Fruit fly (Drosophila melanogaster): Measurements from ENCODE around the gene CG10195.

DNA sequence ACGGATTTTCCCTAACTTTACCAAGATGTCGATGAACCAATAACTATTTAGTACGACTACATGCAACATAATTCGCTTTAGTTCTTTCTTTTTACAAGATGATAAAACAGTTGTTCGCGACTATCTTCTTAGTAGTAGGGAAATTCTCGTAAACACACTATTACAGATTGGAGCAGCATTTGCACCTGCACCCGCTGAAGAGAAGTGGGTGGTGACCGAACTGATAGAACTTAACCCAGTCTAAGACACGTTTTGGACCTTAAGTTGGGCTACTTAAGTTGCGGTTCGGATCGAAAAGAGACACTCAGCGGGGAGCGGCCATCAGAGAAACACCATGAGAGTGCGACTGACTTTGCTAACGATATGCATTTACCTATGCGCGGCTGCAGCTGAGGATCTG lies 2.7 kb upstream of the CG10195 start, which contains the start of gene CG13083:
- TF ChIP-seq CG8478 (optimal IDR thresholded peaks at IDR 0.05) (no peak), Dll (optimal IDR thresholded peaks at IDR 0.05) (no peak)
